Worm (Caenorhabditis elegans) whole organism, L4 larva: Measurements from ENCODE around the gene T04C12.8.
A peak's percentile ranks its signal among the peaks of the same experiment; 100 is the strongest.

Experiments used
- D1046.2 ChIP-seq: fragments of 200-800 bp; sonication (Bioruptor generic); IDR thresholded peaks from 2 replicates; pipeline ENCODE4 v1.3.6; 2022; ENCODE audit warnings: missing genetic modification characterization, missing compliant biosample characterization
- Y105C5A.15 ChIP-seq: fragments of 200-800 bp; sonication (Bioruptor generic); IDR thresholded peaks from 2 replicates; pipeline ENCODE4 v1.3.6; 2022; ENCODE audit warnings: missing genetic modification characterization, missing compliant biosample characterization
- Y5F2A.4 ChIP-seq: fragments of 200-800 bp; sonication (Bioruptor generic); optimal IDR thresholded peaks from 2 replicates; lab custom pipeline; 2018; ENCODE audit warnings: mild to moderate bottlenecking, missing genetic modification characterization, missing compliant biosample characterization
- ama-1 ChIP-seq: fragments of 150-350 bp; optimal IDR thresholded peaks from 2 replicates; lab custom pipeline; 2014; ENCODE audit warnings: inconsistent platforms, mixed read lengths
- arid-1 ChIP-seq: fragments of 200-800 bp; sonication (Bioruptor generic); conservative IDR thresholded peaks from 2 replicates; pipeline ENCODE4 v1.3.6; 2022; ENCODE audit warnings: missing genetic modification reagents, missing genetic modification characterization, missing compliant biosample characterization
- ceh-20 ChIP-seq: fragments of 200-800 bp; sonication (Bioruptor generic); IDR thresholded peaks from 2 replicates; pipeline ENCODE4 v1.3.6; 2022; ENCODE audit warnings: missing genetic modification reagents, missing genetic modification characterization, missing compliant biosample characterization
- ctbp-1 ChIP-seq: fragments of 200-800 bp; sonication (Bioruptor generic); IDR thresholded peaks from 2 replicates; pipeline ENCODE4 v1.3.6; 2022; ENCODE audit warnings: missing genetic modification reagents, missing genetic modification characterization, missing compliant biosample characterization
- fkh-10 ChIP-seq: fragments of 150-350 bp; optimal IDR thresholded peaks from 2 replicates; lab custom pipeline; 2014; ENCODE audit warnings: missing biosample characterization, missing genetic modification reagents, missing genetic modification characterization
- nhr-76 ChIP-seq: fragments of 150-350 bp; optimal IDR thresholded peaks from 2 replicates; lab custom pipeline; 2014; ENCODE audit warnings: missing biosample characterization, missing genetic modification characterization
- unc-62 ChIP-seq, 3 experiments: fragments of 150-350 bp in 1 of 3; sonication (generic microtip); optimal IDR thresholded peaks in 2 of 3; peaks in 1 of 3; 1 replicate in 1 of 3; 2 replicates in 2 of 3; lab custom pipeline; 2014 to 2017; ENCODE audit warnings: missing biosample characterization in 3 of 3, missing genetic modification characterization in 3 of 3, missing genetic modification reagents in 3 of 3, missing genotype in 1 of 3
- zag-1 ChIP-seq: fragments of 150-350 bp; optimal IDR thresholded peaks from 2 replicates; lab custom pipeline; 2014; ENCODE audit warnings: missing biosample characterization, missing genetic modification characterization

DNA sequence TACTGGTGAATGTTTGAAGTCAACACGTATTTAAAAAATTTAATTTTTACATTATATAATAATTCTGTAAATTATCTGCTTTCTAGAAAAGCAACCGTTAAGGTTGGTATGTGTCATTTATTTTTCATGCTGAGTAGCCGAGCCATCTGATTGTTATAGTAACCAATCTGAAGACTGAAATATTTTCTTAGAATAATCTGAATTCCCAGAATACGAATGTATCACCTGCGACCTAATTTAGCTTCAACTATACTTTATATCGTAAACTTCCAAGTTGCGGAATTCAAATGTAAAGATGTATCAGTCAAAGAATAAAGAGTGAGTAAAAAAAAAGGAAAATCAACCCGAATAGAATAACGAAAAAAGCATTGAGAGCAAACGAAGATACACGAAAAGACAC lies 35.9 kb downstream of the T04C12.8 start:
- TF ChIP-seq arid-1 (GFP tag; lab: Robert Waterston, UW) (no peak), D1046.2 (GFP tag; lab: Robert Waterston, UW) (no peak), nhr-76 (tag; lab: Kevin White, UChicago) (no peak), Y5F2A.4 (no peak), zag-1 (tag; lab: Kevin White, UChicago) (no peak), ceh-20 (no peak), ama-1 (no peak), Y105C5A.15 (no peak), ctbp-1 (GFP tag; lab: Robert Waterston, UW) (no peak), fkh-10 (GFP tag; lab: Kevin White, UChicago) (peak; percentile 11), unc-62 (GFP tag; optimal IDR thresholded peaks at IDR 0.05 in 1 of 2; lab: Kevin White, UChicago) (no peak), unc-62 (tag; optimal IDR thresholded peaks at IDR 0.05; lab: Kevin White, UChicago) (no peak)
